Worm (Caenorhabditis elegans): ENCODE data around the gene acr-7.

DNA sequence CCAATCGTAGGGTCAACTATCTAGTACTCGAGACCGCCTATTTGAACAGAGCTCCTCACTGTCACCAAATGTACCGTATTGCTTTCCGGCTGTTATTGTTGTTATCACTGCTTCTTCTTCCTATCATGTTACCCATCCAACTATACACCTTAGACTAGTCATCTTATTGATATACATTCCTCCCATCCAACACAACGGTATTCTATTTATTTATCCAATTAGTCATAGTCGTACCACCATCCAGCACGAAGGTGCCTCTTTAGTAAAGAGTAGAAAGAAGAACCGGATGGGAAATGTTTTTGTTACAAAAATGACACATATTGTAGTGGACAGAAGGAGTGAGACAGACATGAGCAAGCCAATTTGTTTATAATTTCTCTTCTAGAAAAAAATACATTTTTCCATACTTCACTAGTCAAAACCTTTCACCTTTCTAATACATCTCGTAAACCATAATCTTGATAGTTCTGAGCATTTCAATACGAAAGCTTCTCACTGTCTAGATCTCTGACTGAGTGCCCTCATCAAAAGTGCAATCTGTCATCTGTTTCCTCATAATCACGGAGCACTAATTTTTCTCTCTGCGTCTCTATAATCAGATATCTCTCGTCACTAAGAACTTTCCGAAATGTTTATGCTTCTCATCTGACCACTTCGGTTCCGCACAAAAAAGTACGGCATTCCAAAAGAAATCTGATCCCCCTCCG is 39.3 kb downstream of the acr-7 start:
- no peak for TF ChIP-seq dao-5 (tag; optimal IDR thresholded peaks at IDR 0.05)
- no peak for TF ChIP-seq W03F9.2 (tag; optimal IDR thresholded peaks at IDR 0.05)

Measured in whole organism, L4/young adult.